Fruit fly (Drosophila melanogaster): ENCODE data around the gene sty.

sty gene

dm6 chr3L:3460402-3461027 is 35.8 kb upstream of the sty start, which contains the start of gene eIF5B (continued):
- TF ChIP-seq Lpt (GFP tag; optimal IDR thresholded peaks at IDR 0.05) (no peak), HLH54F (GFP tag; optimal IDR thresholded peaks at IDR 0.05) (peak; percentile 61), CG3847 (GFP tag; IDR thresholded peaks at IDR 0.05) (peak; percentile 91), lmd (GFP tag; IDR thresholded peaks at IDR 0.05) (peak; percentile 86), gsb (GFP tag; IDR thresholded peaks at IDR 0.05) (peak; percentile 70), sug (tag; optimal IDR thresholded peaks at IDR 0.05) (peak; percentile 73), CG7928 (GFP tag; optimal IDR thresholded peaks at IDR 0.05) (peak; percentile 19), sim (GFP tag; IDR thresholded peaks at IDR 0.05) (no peak), CG1647 (GFP tag; optimal IDR thresholded peaks at IDR 0.05) (peak; percentile 18), zfh2 (GFP tag; optimal IDR thresholded peaks at IDR 0.05) (peak; percentile 56), CG10431 (GFP tag; optimal IDR thresholded peaks at IDR 0.05) (no peak), Nf-YB (GFP tag; optimal IDR thresholded peaks at IDR 0.05) (peak; percentile 62), ro (GFP tag; IDR thresholded peaks at IDR 0.05) (no peak; the same call in 1 of the 2 replicates), al (GFP tag; IDR thresholded peaks at IDR 0.05) (peak; percentile 72), Deaf1 (tag; optimal IDR thresholded peaks at IDR 0.05) (no peak), CG2889 (GFP tag; IDR thresholded peaks at IDR 0.05) (peak; percentile 89), Hsf (GFP tag; optimal IDR thresholded peaks at IDR 0.05) (peak; percentile 69), btn (GFP tag; optimal IDR thresholded peaks at IDR 0.05) (no peak), CG4282 (GFP tag; optimal IDR thresholded peaks at IDR 0.05) (no peak), gem (tag; optimal IDR thresholded peaks at IDR 0.05) (peak; percentile 83), pfk (GFP tag; optimal IDR thresholded peaks at IDR 0.05) (no peak), disco-r (GFP tag; optimal IDR thresholded peaks at IDR 0.05) (peak; percentile 24), Fer2 (tag; optimal IDR thresholded peaks at IDR 0.05) (peak; percentile 37), croc (GFP tag; conservative IDR thresholded peaks at IDR 0.05) (peak; percentile 69), jigr1 (GFP tag; IDR thresholded peaks at IDR 0.05) (peak; percentile 63; the same call in 2 of the 3 replicates), Adf1 (GFP tag; IDR thresholded peaks at IDR 0.05) (peak; percentile 57), CG14860 (GFP tag; IDR thresholded peaks at IDR 0.05; ENCODE audit: partially characterized antibody) (no peak), dysf (GFP tag; IDR thresholded peaks at IDR 0.05) (peak; percentile 86), CG8388 (GFP tag; optimal IDR thresholded peaks at IDR 0.05) (peak; percentile 62), Ptx1 (GFP tag; IDR thresholded peaks at IDR 0.05) (peak; percentile 88), Tbp (GFP tag; optimal IDR thresholded peaks at IDR 0.05) (no peak), CG18011 (GFP tag; optimal IDR thresholded peaks at IDR 0.05) (peak; percentile 40), CG9876 (GFP tag; optimal IDR thresholded peaks at IDR 0.05) (peak; percentile 6), Atf6 (GFP tag; IDR thresholded peaks at IDR 0.05) (peak; percentile 80), corto (GFP tag; optimal IDR thresholded peaks at IDR 0.05) (peak; percentile 6), CG31365 (tag; optimal IDR thresholded peaks at IDR 0.05) (no peak), CG12744 (GFP tag; optimal IDR thresholded peaks at IDR 0.05) (no peak), CG9932 (GFP tag; IDR thresholded peaks at IDR 0.05) (peak; percentile 90), GATAe (GFP tag; conservative IDR thresholded peaks at IDR 0.05) (peak; percentile 20; the same call in 1 of the 2 replicates), gsb-n (tag; optimal IDR thresholded peaks at IDR 0.05) (peak; percentile 61), ftz-f1 (GFP tag; optimal IDR thresholded peaks at IDR 0.05) (peak; percentile 15), CG11723 (GFP tag; optimal IDR thresholded peaks at IDR 0.05) (peak; percentile 72), insv (GFP tag; optimal IDR thresholded peaks at IDR 0.05) (peak in 1 of 2 experiments; percentile 43), CG17328 (GFP tag; IDR thresholded peaks at IDR 0.05) (peak; percentile 86), CG15011 (GFP tag; optimal IDR thresholded peaks at IDR 0.05) (peak; percentile 43), Atf-2 (GFP tag; optimal IDR thresholded peaks at IDR 0.05) (peak; percentile 33), Nf-YC (tag; optimal IDR thresholded peaks at IDR 0.05) (no peak), TFAM (GFP tag; optimal IDR thresholded peaks at IDR 0.05) (no peak), Poxn (GFP tag; IDR thresholded peaks at IDR 0.05) (peak; percentile 47; the same call in 1 of the 2 replicates), ci (GFP tag; IDR thresholded peaks at IDR 0.05) (peak; percentile 87), dmrt99B (tag; optimal IDR thresholded peaks at IDR 0.05) (peak; percentile 76)
